Fruit fly (Drosophila melanogaster) whole organism, wandering third instar larva: ENCODE measurements around the gene Fur1.

Experiments used
- Abd-B ChIP-seq: fragments of >200 bp; optimal IDR thresholded peaks from 2 replicates; lab custom pipeline; 2017; ENCODE audit warnings: missing biosample characterization, missing genetic modification characterization
- CG32264 ChIP-seq: fragments of 200-800 bp; sonication (Bioruptor generic); optimal IDR thresholded peaks from 2 replicates; lab custom pipeline; 2016; ENCODE audit warnings: missing biosample characterization, missing genetic modification characterization
- CG9705 ChIP-seq: fragments of 200-800 bp; sonication (Bioruptor generic); optimal IDR thresholded peaks from 2 replicates; lab custom pipeline; 2018; ENCODE audit warnings: missing biosample characterization, mild to moderate bottlenecking, missing genetic modification characterization
- CrebA ChIP-seq: fragments of 200-800 bp; sonication (Bioruptor generic); optimal IDR thresholded peaks from 2 replicates; lab custom pipeline; 2016; ENCODE audit warnings: missing biosample characterization, mild to moderate bottlenecking, missing genetic modification characterization, borderline replicate concordance
- Dif ChIP-seq: fragments of 200-275, 200-300 bp; sonication (Bioruptor generic); optimal IDR thresholded peaks from 2 replicates; lab custom pipeline; 2018; ENCODE audit warnings: missing biosample characterization, missing genetic modification characterization; ENCODE audit not compliant: partially characterized antibody
- GATAd ChIP-seq: sonication (Bioruptor generic); optimal IDR thresholded peaks from 2 replicates; lab custom pipeline; 2016; ENCODE audit warnings: missing biosample characterization, missing genetic modification characterization
- Hnf4 ChIP-seq: fragments of 200-800 bp; sonication (Bioruptor generic); optimal IDR thresholded peaks from 2 replicates; lab custom pipeline; 2016; ENCODE audit warnings: missing biosample characterization, mild to moderate bottlenecking, missing genetic modification characterization
- Hr78 ChIP-seq: fragments of >200 bp; optimal IDR thresholded peaks from 2 replicates; lab custom pipeline; 2017; ENCODE audit warnings: missing biosample characterization, missing genetic modification characterization
- Hr83 ChIP-seq: fragments of 200-300 bp; sonication (Bioruptor generic); optimal IDR thresholded peaks from 2 replicates; lab custom pipeline; 2016; ENCODE audit warnings: missing biosample characterization, mild to moderate bottlenecking, missing genetic modification characterization, moderate library complexity; ENCODE audit not compliant: poor library complexity, severe bottlenecking
- Jra ChIP-seq: sonication (Bioruptor generic); optimal IDR thresholded peaks from 2 replicates; lab custom pipeline; 2016; ENCODE audit warnings: missing biosample characterization, missing genetic modification characterization
- Mio ChIP-seq: sonication (Bioruptor generic); optimal IDR thresholded peaks from 2 replicates; lab custom pipeline; 2016; ENCODE audit warnings: missing biosample characterization, missing genetic modification characterization
- Myc ChIP-seq: fragments of >200 bp; optimal IDR thresholded peaks from 2 replicates; lab custom pipeline; 2017
- N ChIP-seq: fragments of >200 bp; optimal IDR thresholded peaks from 2 replicates; lab custom pipeline; 2018; ENCODE audit warnings: missing biosample characterization, missing external identifiers, missing genetic modification characterization
- OdsH ChIP-seq: fragments of 200-800 bp; sonication (Bioruptor generic); optimal IDR thresholded peaks from 2 replicates; lab custom pipeline; 2016; ENCODE audit warnings: missing biosample characterization, mild to moderate bottlenecking, missing genetic modification characterization
- Rel ChIP-seq, 2 experiments: fragments of 200-800 bp; sonication (Bioruptor generic) in 1 of 2; optimal IDR thresholded peaks; 2 replicates in 1 of 2; 3 replicates in 1 of 2; lab custom pipeline; 2016 to 2019; ENCODE audit warnings: mild to moderate bottlenecking in 2 of 2, missing biosample characterization in 2 of 2, missing genetic modification characterization in 2 of 2, moderate library complexity in 1 of 2
- Sp1 ChIP-seq: fragments of 200-800 bp; sonication (Bioruptor generic); optimal IDR thresholded peaks from 3 replicates; lab custom pipeline; 2019; ENCODE audit warnings: missing biosample characterization, mild to moderate bottlenecking, missing genetic modification characterization, moderate library complexity
- Vsx2 ChIP-seq: fragments of 200-300, 225-300 bp; sonication (Bioruptor generic); optimal IDR thresholded peaks from 2 replicates; lab custom pipeline; 2018; ENCODE audit warnings: missing biosample characterization, missing genetic modification characterization; ENCODE audit not compliant: partially characterized antibody
- br ChIP-seq: fragments of 200-800 bp; sonication (Bioruptor generic); optimal IDR thresholded peaks from 2 replicates; lab custom pipeline; 2016; ENCODE audit warnings: missing biosample characterization, missing genetic modification characterization
- dl ChIP-seq, 2 experiments: fragments of 175-275, 200-275 bp in 1 of 2; fragments of 200-275 bp in 1 of 2; sonication (Bioruptor generic); optimal IDR thresholded peaks; lab custom pipeline; 2018; ENCODE audit warnings: mild to moderate bottlenecking in 2 of 2, missing biosample characterization in 2 of 2, missing genetic modification characterization in 2 of 2, moderate library complexity in 2 of 2; ENCODE audit not compliant: partially characterized antibody in 2 of 2, insufficient read depth in 1 of 2
- dmrt93B ChIP-seq: fragments of 200-800 bp; sonication (Bioruptor generic); optimal IDR thresholded peaks from 2 replicates; lab custom pipeline; 2018; ENCODE audit warnings: missing biosample characterization, mild to moderate bottlenecking, missing genetic modification characterization
- dsf ChIP-seq: sonication (Bioruptor generic); optimal IDR thresholded peaks from 2 replicates; lab custom pipeline; 2016; ENCODE audit warnings: missing biosample characterization, missing genetic modification characterization, borderline replicate concordance
- ey ChIP-seq: fragments of 200-800 bp; sonication (Bioruptor generic); optimal IDR thresholded peaks from 2 replicates; lab custom pipeline; 2016; ENCODE audit warnings: missing biosample characterization, missing genetic modification characterization
- foxo ChIP-seq, 2 experiments: fragments of 200-800 bp; sonication (Bioruptor generic); optimal IDR thresholded peaks; 2 replicates in 1 of 2; 3 replicates in 1 of 2; lab custom pipeline; 2016 to 2017; ENCODE audit warnings: missing biosample characterization in 2 of 2, missing genetic modification characterization in 2 of 2
- fru ChIP-seq: fragments of 200-800 bp; sonication (Bioruptor generic); optimal IDR thresholded peaks from 3 replicates; lab custom pipeline; 2016; ENCODE audit warnings: missing biosample characterization, mild to moderate bottlenecking, missing genetic modification characterization
- h ChIP-seq: fragments of 200-800 bp; sonication (Bioruptor generic); optimal IDR thresholded peaks from 3 replicates; lab custom pipeline; 2016; ENCODE audit warnings: missing biosample characterization, mild to moderate bottlenecking, missing genetic modification characterization
- jim ChIP-seq: fragments of 175-275, 200-325 bp; sonication (Bioruptor generic); optimal IDR thresholded peaks from 2 replicates; lab custom pipeline; 2016; ENCODE audit warnings: missing biosample characterization, mild to moderate bottlenecking, missing genetic modification characterization
- lola ChIP-seq: fragments of >200 bp; optimal IDR thresholded peaks from 2 replicates; lab custom pipeline; 2017; ENCODE audit warnings: missing biosample characterization, missing genetic modification characterization
- pan ChIP-seq: fragments of >200 bp; optimal IDR thresholded peaks from 2 replicates; lab custom pipeline; 2017
- psq ChIP-seq: fragments of 200-800 bp; sonication (Bioruptor generic); optimal IDR thresholded peaks from 3 replicates; lab custom pipeline; 2017; ENCODE audit warnings: missing biosample characterization, mild to moderate bottlenecking, missing genetic modification characterization, moderate library complexity
- rgr ChIP-seq: fragments of 200-800 bp; sonication (Bioruptor generic); optimal IDR thresholded peaks from 3 replicates; lab custom pipeline; 2016; ENCODE audit warnings: missing biosample characterization, mild to moderate bottlenecking, missing genetic modification characterization
- sage ChIP-seq: fragments of 200-800 bp; sonication (Bioruptor generic); optimal IDR thresholded peaks from 2 replicates; lab custom pipeline; 2016; ENCODE audit warnings: missing biosample characterization, mild to moderate bottlenecking, missing genetic modification characterization
- sv ChIP-seq: fragments of 200-800 bp; sonication (Bioruptor generic); optimal IDR thresholded peaks from 3 replicates; lab custom pipeline; 2016; ENCODE audit warnings: missing biosample characterization, missing genetic modification characterization
- tai ChIP-seq: sonication (Bioruptor generic); optimal IDR thresholded peaks from 2 replicates; lab custom pipeline; 2016; ENCODE audit warnings: missing biosample characterization, missing genetic modification characterization
- usp ChIP-seq: fragments of >200 bp; optimal IDR thresholded peaks from 2 replicates; lab custom pipeline; 2017; ENCODE audit warnings: missing biosample characterization, missing genetic modification characterization
- woc ChIP-seq: sonication (Bioruptor generic); optimal IDR thresholded peaks from 2 replicates; lab custom pipeline; 2016; ENCODE audit warnings: missing biosample characterization, mild to moderate bottlenecking, missing genetic modification characterization

Gene Fur1

dm6 chr3R:25339952-25340351 lies 132.9 kb downstream of the Fur1 start, which contains the start of gene rha:
rha (plus strand) TSS chr3R:25340252.
- no peak for TF ChIP-seq Vsx2 (GFP tag; lab: Kevin White, UChicago)
- TF ChIP-seq N (GFP tag; lab: Kevin White, UChicago): no peak
- TF ChIP-seq foxo (GFP tag; optimal IDR thresholded peaks at IDR 0.05; lab: Kevin White, UChicago): no peak
- TF ChIP-seq ey (GFP tag; lab: Kevin White, UChicago): no peak
- no peak for TF ChIP-seq Mio (GFP tag; lab: Kevin White, UChicago)
- TF ChIP-seq woc (GFP tag; lab: Kevin White, UChicago): no peak
- TF ChIP-seq CG32264 (GFP tag; lab: Kevin White, UChicago): no peak
- no peak for TF ChIP-seq Rel (GFP tag; optimal IDR thresholded peaks at IDR 0.05; lab: Kevin White, UChicago)
- no peak for TF ChIP-seq Rel (tag; optimal IDR thresholded peaks at IDR 0.05; lab: Kevin White, UChicago)
- TF ChIP-seq Myc (lab: Kevin White, UChicago): no peak
- no peak for TF ChIP-seq Dif (GFP tag; lab: Kevin White, UChicago)
- no peak for TF ChIP-seq jim (GFP tag; lab: Kevin White, UChicago)
- TF ChIP-seq dl (GFP tag; optimal IDR thresholded peaks at IDR 0.05; lab: Kevin White, UChicago; ENCODE audit: insufficient read depth in 1 of 2, partially characterized antibody in 2 of 2): no peak
- no peak for TF ChIP-seq Hnf4
- TF ChIP-seq usp (GFP tag; lab: Kevin White, UChicago): no peak
- TF ChIP-seq lola (GFP tag; lab: Kevin White, UChicago): no peak
- TF ChIP-seq rgr (GFP tag; lab: Kevin White, UChicago): no peak
- no peak for TF ChIP-seq CrebA (GFP tag; lab: Kevin White, UChicago)
- no peak for TF ChIP-seq CG9705

dm6 chr3R:25335065-25335464 lies 137.8 kb downstream of the Fur1 start, which contains the start of the genes CG10669 and CG11902:
CG10669 (minus strand) TSS chr3R:25335243.
CG11902 (plus strand) TSS chr3R:25335257.
- no peak for TF ChIP-seq psq (GFP tag; lab: Kevin White, UChicago)
- peak; percentile 18 for TF ChIP-seq Hr83 (GFP tag; lab: Kevin White, UChicago)
- no peak for TF ChIP-seq Hr78 (GFP tag; lab: Kevin White, UChicago)
- TF ChIP-seq, all 38 proteins: peak for 1

- TF ChIP-seq fru (no peak), Abd-B (GFP tag; lab: Kevin White, UChicago) (no peak), foxo (GFP tag; optimal IDR thresholded peaks at IDR 0.05; lab: Kevin White, UChicago) (no peak), Hr83 (GFP tag; lab: Kevin White, UChicago) (no peak), dmrt93B (GFP tag; lab: Kevin White, UChicago) (no peak), dsf (GFP tag; lab: Kevin White, UChicago) (no peak), CG32264 (GFP tag; lab: Kevin White, UChicago) (no peak), rgr (GFP tag; lab: Kevin White, UChicago) (no peak), jim (GFP tag; lab: Kevin White, UChicago) (no peak), Jra (GFP tag; lab: Kevin White, UChicago) (no peak), Myc (lab: Kevin White, UChicago) (no peak)
These were observed 141.8 kb downstream of the Fur1 start, which contains the start of gene CHKov2 for dm6 chr3R:25331103-25331502. CHKov2 (minus strand) TSS chr3R:25331203.

dm6 chr3R:25329079-25329478 lies 143.8 kb downstream of the Fur1 start, which contains the start of gene CHKov1:
CHKov1 (minus strand) TSS chr3R:25329316.
- TF ChIP-seq ey (GFP tag; lab: Kevin White, UChicago) (no peak), dsf (GFP tag; lab: Kevin White, UChicago) (no peak), h (GFP tag; lab: Kevin White, UChicago) (no peak), Mio (GFP tag; lab: Kevin White, UChicago) (no peak), Hr83 (GFP tag; lab: Kevin White, UChicago) (no peak), CG32264 (GFP tag; lab: Kevin White, UChicago) (no peak), CrebA (GFP tag; lab: Kevin White, UChicago) (no peak), sv (GFP tag; lab: Kevin White, UChicago) (no peak), rgr (GFP tag; lab: Kevin White, UChicago) (peak; percentile 33), Vsx2 (GFP tag; lab: Kevin White, UChicago) (peak; percentile 14), Abd-B (GFP tag; lab: Kevin White, UChicago) (no peak), CG9705 (no peak), tai (GFP tag; lab: Kevin White, UChicago) (no peak), OdsH (GFP tag; lab: Kevin White, UChicago) (peak; percentile 42), sage (GFP tag; lab: Kevin White, UChicago) (no peak), br (GFP tag; lab: Kevin White, UChicago) (no peak), Dif (GFP tag; lab: Kevin White, UChicago) (peak; percentile 40), psq (GFP tag; lab: Kevin White, UChicago) (no peak), Sp1 (no peak), fru (no peak), foxo (GFP tag; optimal IDR thresholded peaks at IDR 0.05; lab: Kevin White, UChicago) (no peak), pan (no peak), Myc (lab: Kevin White, UChicago) (no peak), dl (GFP tag; optimal IDR thresholded peaks at IDR 0.05; lab: Kevin White, UChicago; ENCODE audit: insufficient read depth in 1 of 2, partially characterized antibody in 2 of 2) (peak; percentile 9 to 15), lola (GFP tag; lab: Kevin White, UChicago) (no peak), usp (GFP tag; lab: Kevin White, UChicago) (no peak), Jra (GFP tag; lab: Kevin White, UChicago) (no peak), GATAd (no peak), N (GFP tag; lab: Kevin White, UChicago) (no peak), Hr78 (GFP tag; lab: Kevin White, UChicago) (no peak), Rel (GFP tag; optimal IDR thresholded peaks at IDR 0.05; lab: Kevin White, UChicago) (peak; percentile 31), Rel (tag; optimal IDR thresholded peaks at IDR 0.05; lab: Kevin White, UChicago) (peak; percentile 84), Hnf4 (no peak)
